Worm (Caenorhabditis elegans): ENCODE measurements around the gene F25B4.7.

Gene F25B4.7

DNA sequence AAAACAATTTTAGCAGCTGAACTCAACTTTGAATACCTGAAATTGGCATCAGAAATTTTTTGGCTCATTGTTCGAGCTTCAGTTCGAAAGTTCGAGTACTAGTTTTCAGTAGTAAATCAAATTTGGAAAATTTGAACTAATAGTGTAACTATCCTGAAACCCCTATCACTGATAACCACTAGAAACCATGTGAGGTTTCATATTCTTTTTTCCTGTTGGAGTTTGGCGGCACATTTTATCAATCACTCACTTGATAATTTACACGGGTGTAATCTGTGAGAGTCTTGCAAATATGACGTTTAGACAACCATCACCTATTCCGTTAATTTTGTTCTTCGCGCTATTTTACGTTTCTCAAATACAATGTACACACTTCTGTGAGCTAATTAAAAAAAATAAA lies 39.7 kb downstream of the F25B4.7 start, which contains the start of gene C14C11.4:
Gene C14C11.4 (plus strand): TSS at position 252 of the 400 bp plus-strand sequence.
- no peak for TF ChIP-seq nhr-76 (tag; optimal IDR thresholded peaks at IDR 0.05)
- TF ChIP-seq mxl-3 (GFP tag; optimal IDR thresholded peaks at IDR 0.05), result peak; percentile 52
- no peak for TF ChIP-seq F10B5.3 (tag; optimal IDR thresholded peaks at IDR 0.05)
- TF ChIP-seq F44E2.7 (GFP tag; IDR thresholded peaks at IDR 0.05), result no peak
- no peak for TF ChIP-seq ceh-82 (tag; optimal IDR thresholded peaks at IDR 0.05)
- TF ChIP-seq hlh-11 (tag; optimal IDR thresholded peaks at IDR 0.05), result peak; percentile 38
- TF ChIP-seq hif-1 (tag; optimal IDR thresholded peaks at IDR 0.05), result no peak
- TF ChIP-seq pqm-1 (tag; optimal IDR thresholded peaks at IDR 0.05), result peak; percentile 77
- no peak for TF ChIP-seq aha-1 (tag)
- TF ChIP-seq mdl-1 (tag; optimal IDR thresholded peaks at IDR 0.05), result peak in 1 of 2 experiments; percentile 4
- peak; percentile 65 for TF ChIP-seq dmd-6 (GFP tag; IDR thresholded peaks at IDR 0.05)
- no peak for TF ChIP-seq madf-5 (GFP tag; IDR thresholded peaks at IDR 0.05)
- no peak for TF ChIP-seq dmd-8 (GFP tag; IDR thresholded peaks at IDR 0.05)
- TF ChIP-seq F37D6.2 (tag; optimal IDR thresholded peaks at IDR 0.05), result no peak
- TF ChIP-seq nhr-28 (tag; optimal IDR thresholded peaks at IDR 0.05), result peak; percentile 75
- TF ChIP-seq lsy-2 (tag; optimal IDR thresholded peaks at IDR 0.05), result no peak
- no peak for TF ChIP-seq ceh-44 (GFP tag; IDR thresholded peaks at IDR 0.05)

DNA sequence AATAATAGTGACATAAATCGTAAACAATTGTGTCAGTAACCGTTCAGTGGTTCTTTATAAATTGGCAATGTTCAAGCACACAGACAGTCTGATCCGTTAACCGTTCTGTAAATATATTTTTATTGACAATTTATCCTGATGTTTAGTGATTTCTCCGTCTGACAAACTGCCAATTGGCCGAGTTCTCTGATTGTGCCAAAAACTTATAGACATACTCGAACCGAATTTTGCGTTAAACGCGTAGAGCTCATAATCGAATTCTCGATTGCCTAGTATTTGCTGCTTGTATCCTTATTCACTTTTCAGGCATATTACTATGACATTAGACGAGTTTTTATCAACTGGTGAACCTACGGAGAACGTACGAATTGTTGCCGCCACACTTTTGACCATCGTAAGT lies 42.9 kb downstream of the F25B4.7 start, which contains the start of gene srx-117:
Gene srx-117 (plus strand): TSS at position 301 of the 400 bp plus-strand sequence.
- no peak for TF ChIP-seq dmd-6 (GFP tag; IDR thresholded peaks at IDR 0.05)
- no peak for TF ChIP-seq dpl-1 (GFP tag; optimal IDR thresholded peaks at IDR 0.05)
- no peak for TF ChIP-seq ceh-32 (tag; optimal IDR thresholded peaks at IDR 0.05; ENCODE audit: poor library complexity)
- TF ChIP-seq cey-2 (tag; optimal IDR thresholded peaks at IDR 0.05; ENCODE audit: borderline replicate concordance, insufficient read depth), result no peak
- no peak for TF ChIP-seq ceh-28 (tag; optimal IDR thresholded peaks at IDR 0.05)
- TF ChIP-seq T20F7.1 (GFP tag; optimal IDR thresholded peaks at IDR 0.05), result no peak
- TF ChIP-seq php-3 (GFP tag; IDR thresholded peaks at IDR 0.05), result no peak
- no peak for TF ChIP-seq aha-1 (tag)
- TF ChIP-seq D1046.2 (GFP tag; IDR thresholded peaks at IDR 0.05), result no peak
- TF ChIP-seq fos-1 (tag; optimal IDR thresholded peaks at IDR 0.05), result no peak
- no peak for TF ChIP-seq pha-4 (GFP tag; IDR thresholded peaks at IDR 0.05)
- TF ChIP-seq pha-4 (tag; optimal IDR thresholded peaks at IDR 0.05), result no peak
- no peak for TF ChIP-seq Y48G9A.11 (GFP tag; IDR thresholded peaks at IDR 0.05)
- TF ChIP-seq zag-1 (tag; optimal IDR thresholded peaks at IDR 0.05), result no peak
- TF ChIP-seq nhr-48 (tag; optimal IDR thresholded peaks at IDR 0.05), result no peak
- TF ChIP-seq lsy-2 (tag; optimal IDR thresholded peaks at IDR 0.05), result no peak
- no peak for TF ChIP-seq spr-3 (GFP tag; optimal IDR thresholded peaks at IDR 0.05)
- no peak for TF ChIP-seq unc-130 (GFP tag; optimal IDR thresholded peaks at IDR 0.05)

All from whole organism, L4 larva.